Fruit fly (Drosophila melanogaster) whole organism, embryonic: Measurements from ENCODE around the gene CG46304.

Experiments
- Ada2b ChIP-seq: fragments of 200-800 bp; sonication (Bioruptor generic); IDR thresholded peaks from 2 replicates; pipeline ENCODE4 v1.3.6; 2022; ENCODE audit warnings: missing biosample characterization, missing genetic modification characterization
- Aef1 ChIP-seq: fragments of 200-800 bp; sonication (Bioruptor generic); IDR thresholded peaks from 3 replicates; pipeline ENCODE4 v1.3.6; 2022; ENCODE audit warnings: missing biosample characterization, missing genetic modification characterization
- B-H2 ChIP-seq: fragments of 200-800 bp; sonication (Bioruptor generic); optimal IDR thresholded peaks from 2 replicates; lab custom pipeline; 2018; ENCODE audit warnings: missing biosample characterization, mild to moderate bottlenecking, missing genetic modification characterization
- CG10147 ChIP-seq: fragments of 200-800 bp; sonication (Bioruptor generic); optimal IDR thresholded peaks from 2 replicates; lab custom pipeline; 2019; ENCODE audit warnings: missing biosample characterization, mild to moderate bottlenecking, missing genetic modification characterization, moderate library complexity
- CG11398 ChIP-seq: fragments of 200-800 bp; sonication (Bioruptor generic); optimal IDR thresholded peaks from 2 replicates; lab custom pipeline; 2016; ENCODE audit warnings: missing biosample characterization, missing genetic modification characterization
- CG12071 ChIP-seq: fragments of 200-800 bp; sonication (Bioruptor generic); optimal IDR thresholded peaks from 3 replicates; lab custom pipeline; 2018; ENCODE audit warnings: missing biosample characterization, mild to moderate bottlenecking, missing genetic modification characterization
- CG14860 ChIP-seq: fragments of 200-800 bp; sonication (Bioruptor generic); IDR thresholded peaks from 3 replicates; pipeline ENCODE4 v1.3.6; 2022; ENCODE audit warnings: missing biosample characterization, missing genetic modification characterization; ENCODE audit not compliant: partially characterized antibody
- CG17612 ChIP-seq: fragments of 200-800 bp; sonication (Bioruptor generic); IDR thresholded peaks from 2 replicates; pipeline ENCODE4 v1.3.6; 2022; ENCODE audit warnings: missing biosample characterization, missing genetic modification characterization
- CG17829 ChIP-seq: fragments of 200-800 bp; optimal IDR thresholded peaks from 2 replicates; lab custom pipeline; 2019; ENCODE audit warnings: missing biosample characterization, mild to moderate bottlenecking, missing genetic modification characterization, moderate library complexity
- CG18476 ChIP-seq: fragments of 200-800 bp; sonication (Bioruptor generic); optimal IDR thresholded peaks from 2 replicates; lab custom pipeline; 2016; ENCODE audit warnings: missing biosample characterization, mild to moderate bottlenecking, missing genetic modification characterization
- CG2875 ChIP-seq: fragments of 200-800 bp; sonication (Bioruptor generic); optimal IDR thresholded peaks from 2 replicates; lab custom pipeline; 2017; ENCODE audit warnings: missing biosample characterization, mild to moderate bottlenecking, missing genetic modification characterization, missing genetic modification reagents
- CG30403 ChIP-seq: fragments of 200-800 bp; sonication (Bioruptor generic); optimal IDR thresholded peaks from 3 replicates; lab custom pipeline; 2016; ENCODE audit warnings: missing biosample characterization, missing genetic modification characterization
- CG31224 ChIP-seq: fragments of 200-800 bp; sonication (Bioruptor generic); IDR thresholded peaks from 2 replicates; pipeline ENCODE4 v1.3.6; 2022; ENCODE audit warnings: missing biosample characterization, missing genetic modification characterization
- CG32532 ChIP-seq: fragments of 200-800 bp; sonication (Bioruptor generic); IDR thresholded peaks from 2 replicates; pipeline ENCODE4 v1.3.6; 2022; ENCODE audit warnings: missing biosample characterization, missing genetic modification characterization
- CG33557 ChIP-seq: fragments of 200-800 bp; sonication (Bioruptor generic); optimal IDR thresholded peaks from 2 replicates; lab custom pipeline; 2019; ENCODE audit warnings: missing biosample characterization, mild to moderate bottlenecking, missing genetic modification characterization, moderate library complexity
- CG3726 ChIP-seq: fragments of 200-800 bp; sonication (Bioruptor generic); IDR thresholded peaks from 3 replicates; pipeline ENCODE4, ENCODE4 v1.3.6; 2022; ENCODE audit warnings: missing biosample characterization, missing genetic modification characterization
- CG4282 ChIP-seq: fragments of 200-800 bp; sonication (Bioruptor generic); optimal IDR thresholded peaks from 2 replicates; lab custom pipeline; 2016; ENCODE audit warnings: missing biosample characterization, missing genetic modification characterization
- CG4328 ChIP-seq: fragments of 200-800 bp; sonication (Bioruptor generic); optimal IDR thresholded peaks from 3 replicates; lab custom pipeline; 2017; ENCODE audit warnings: missing biosample characterization, missing genetic modification reagents, missing genetic modification characterization
- CG5953 ChIP-seq: fragments of 200-800 bp; sonication (Bioruptor generic); IDR thresholded peaks from 2 replicates; pipeline ENCODE4 v1.3.6; 2022; ENCODE audit warnings: missing biosample characterization, missing genetic modification characterization
- CG6765 ChIP-seq: fragments of 200-800 bp; sonication (Bioruptor generic); optimal IDR thresholded peaks from 3 replicates; lab custom pipeline; 2017; ENCODE audit warnings: missing biosample characterization, mild to moderate bottlenecking, missing genetic modification characterization
- CG7271 ChIP-seq: fragments of 200-800 bp; sonication (Bioruptor generic); optimal IDR thresholded peaks from 2 replicates; lab custom pipeline; 2018; ENCODE audit warnings: missing biosample characterization, mild to moderate bottlenecking, missing genetic modification characterization, moderate library complexity
- Deaf1 ChIP-seq: fragments of 200-800 bp; optimal IDR thresholded peaks from 3 replicates; lab custom pipeline; 2019; ENCODE audit warnings: missing biosample characterization, mild to moderate bottlenecking, missing genetic modification characterization, moderate library complexity
- Ets65A ChIP-seq: fragments of 200-800 bp; sonication (Bioruptor generic); peaks from one replicate; lab custom pipeline; 2016; ENCODE audit warnings: missing biosample characterization, missing genetic modification characterization
- GATAe ChIP-seq: fragments of 200-800 bp; sonication (Bioruptor generic); conservative IDR thresholded peaks from 2 replicates; pipeline ENCODE4 v1.3.6; 2022; ENCODE audit warnings: missing biosample characterization, missing genetic modification characterization
- H2.0 ChIP-seq: fragments of 200-800 bp; sonication (Bioruptor generic); IDR thresholded peaks from 2 replicates; pipeline ENCODE4 v1.3.6; 2022; ENCODE audit warnings: missing biosample characterization, missing genetic modification characterization
- Hmr ChIP-seq: fragments of 200-800 bp; sonication (Bioruptor generic); optimal IDR thresholded peaks from 3 replicates; lab custom pipeline; 2017; ENCODE audit warnings: mild to moderate bottlenecking, missing biosample characterization, missing genetic modification reagents, missing genetic modification characterization
- Hr3 ChIP-seq: fragments of 200-800 bp; sonication (Bioruptor generic); optimal IDR thresholded peaks from 3 replicates; lab custom pipeline; 2016; ENCODE audit warnings: missing biosample characterization, missing genetic modification characterization
- Med ChIP-seq: fragments of 200-800 bp; sonication (Bioruptor generic); peaks from one replicate; lab custom pipeline; 2016; ENCODE audit warnings: missing biosample characterization, missing genetic modification characterization, mild to moderate bottlenecking, inconsistent platforms, moderate library complexity
- Nf-YA ChIP-seq: fragments of 200-800 bp; sonication (Bioruptor generic); IDR thresholded peaks from 2 replicates; pipeline ENCODE4 v1.3.6; 2022; ENCODE audit warnings: missing biosample characterization, missing genetic modification characterization
- Nf-YB ChIP-seq: fragments of 200-800 bp; sonication (Bioruptor generic); optimal IDR thresholded peaks from 3 replicates; lab custom pipeline; 2019; ENCODE audit warnings: missing biosample characterization, mild to moderate bottlenecking, missing genetic modification characterization, moderate library complexity
- NfI ChIP-seq: fragments of 200-800 bp; sonication (Bioruptor generic); optimal IDR thresholded peaks from 3 replicates; lab custom pipeline; 2018; ENCODE audit warnings: missing biosample characterization, mild to moderate bottlenecking, missing genetic modification characterization, moderate library complexity
- Sox100B ChIP-seq: fragments of 200-800 bp; sonication (Bioruptor generic); optimal IDR thresholded peaks from 3 replicates; lab custom pipeline; 2018; ENCODE audit warnings: missing biosample characterization, mild to moderate bottlenecking, missing genetic modification characterization
- Sox102F ChIP-seq: fragments of 200-800 bp; sonication (Bioruptor generic); optimal IDR thresholded peaks from 2 replicates; lab custom pipeline; 2018; ENCODE audit warnings: missing biosample characterization, mild to moderate bottlenecking, missing genetic modification characterization, moderate library complexity
- YL-1 ChIP-seq: fragments of 200-800 bp; sonication (Bioruptor generic); optimal IDR thresholded peaks from 3 replicates; lab custom pipeline; 2017; ENCODE audit warnings: missing biosample characterization, mild to moderate bottlenecking, missing genetic modification characterization
- br ChIP-seq: fragments of >200 bp; optimal IDR thresholded peaks from 2 replicates; lab custom pipeline; 2017
- cg ChIP-seq: fragments of 200-800 bp; sonication (Bioruptor generic); optimal IDR thresholded peaks from 3 replicates; lab custom pipeline; 2019; ENCODE audit warnings: missing biosample characterization, mild to moderate bottlenecking, missing genetic modification characterization, moderate library complexity
- crol ChIP-seq: fragments of 200-800 bp; sonication (Bioruptor generic); IDR thresholded peaks from 2 replicates; pipeline ENCODE4 v1.3.6; 2022; ENCODE audit warnings: missing biosample characterization, missing genetic modification characterization
- da ChIP-seq: fragments of 200-800 bp; sonication (Bioruptor generic); optimal IDR thresholded peaks from 2 replicates; lab custom pipeline; 2016; ENCODE audit warnings: missing biosample characterization, missing genetic modification characterization
- disco-r ChIP-seq: fragments of 200-800 bp; sonication (Bioruptor generic); optimal IDR thresholded peaks from 2 replicates; lab custom pipeline; 2016; ENCODE audit warnings: missing biosample characterization, missing genetic modification characterization
- dmrt99B ChIP-seq: fragments of 200-800 bp; sonication (Bioruptor generic); optimal IDR thresholded peaks from 2 replicates; lab custom pipeline; 2018; ENCODE audit warnings: missing biosample characterization, mild to moderate bottlenecking, missing genetic modification characterization, moderate library complexity
- dpn ChIP-seq, 2 experiments: fragments of 200-800 bp; sonication (Bioruptor generic); optimal IDR thresholded peaks; 3 replicates each; lab custom pipeline; 2016; ENCODE audit warnings: missing biosample characterization in 2 of 2, missing genetic modification characterization in 2 of 2
- gfzf ChIP-seq: fragments of 200-800 bp; sonication (Bioruptor generic); optimal IDR thresholded peaks from 2 replicates; lab custom pipeline; 2016; ENCODE audit warnings: missing biosample characterization, mild to moderate bottlenecking, missing genetic modification characterization, moderate library complexity
- hth ChIP-seq: fragments of >200 bp; optimal IDR thresholded peaks from 2 replicates; lab custom pipeline; 2017; ENCODE audit warnings: inconsistent platforms
- ken ChIP-seq: fragments of 200-800 bp; sonication (Bioruptor generic); IDR thresholded peaks from 3 replicates; pipeline ENCODE4 v1.3.6; 2022; ENCODE audit warnings: missing biosample characterization, missing genetic modification characterization
- kni ChIP-seq: fragments of 200-800 bp; sonication (Bioruptor generic); optimal IDR thresholded peaks from 3 replicates; lab custom pipeline; 2017; ENCODE audit warnings: mild to moderate bottlenecking, missing biosample characterization, missing genetic modification reagents, missing genetic modification characterization
- mld ChIP-seq: fragments of 200-800 bp; sonication (Bioruptor generic); IDR thresholded peaks from 3 replicates; pipeline ENCODE4 v1.3.6; 2022; ENCODE audit warnings: missing biosample characterization, missing genetic modification characterization; ENCODE audit not compliant: partially characterized antibody
- peb ChIP-seq: fragments of 200-800 bp; sonication (Bioruptor generic); IDR thresholded peaks from 2 replicates; pipeline ENCODE4 v1.3.6; 2022; ENCODE audit warnings: missing biosample characterization, missing genetic modification characterization
- pfk ChIP-seq: fragments of 200-800 bp; sonication (Bioruptor generic); optimal IDR thresholded peaks from 2 replicates; lab custom pipeline; 2018; ENCODE audit warnings: missing biosample characterization, mild to moderate bottlenecking, missing genetic modification characterization, moderate library complexity
- sna ChIP-seq: fragments of 200-800 bp; sonication (Bioruptor generic); IDR thresholded peaks from 2 replicates; pipeline ENCODE4 v1.3.6; 2022; ENCODE audit warnings: missing biosample characterization, missing genetic modification characterization; ENCODE audit not compliant: partially characterized antibody
- sr ChIP-seq: fragments of 200-800 bp; sonication (Bioruptor generic); IDR thresholded peaks from 3 replicates; pipeline ENCODE4 v1.3.6; 2022; ENCODE audit warnings: missing biosample characterization, missing genetic modification characterization
- tx ChIP-seq: fragments of 200-800 bp; sonication (Bioruptor generic); optimal IDR thresholded peaks from 2 replicates; lab custom pipeline; 2016; ENCODE audit warnings: missing biosample characterization, missing genetic modification characterization
- wdn ChIP-seq: fragments of 200-800 bp; sonication (Bioruptor generic); IDR thresholded peaks from 2 replicates; pipeline ENCODE4 v1.3.6; 2022; ENCODE audit warnings: missing biosample characterization, missing genetic modification characterization

The CG46304 gene

DNA sequence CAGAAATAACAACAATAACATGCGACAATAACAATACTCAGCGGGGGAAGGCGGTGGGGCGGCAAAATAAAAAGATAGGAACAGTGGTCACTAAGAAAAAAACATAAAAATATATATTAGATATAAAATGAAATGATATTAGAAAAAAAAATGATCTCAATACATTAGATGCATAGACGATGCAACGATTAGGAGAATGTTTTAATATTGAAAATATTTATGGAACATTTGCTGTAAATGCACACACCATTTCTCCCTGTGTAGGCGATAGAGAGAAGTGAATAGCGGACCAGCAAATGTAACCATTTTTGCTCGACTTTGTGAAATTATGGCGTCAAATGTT lies 20.1 kb downstream of the CG46304 start (continued):
- TF ChIP-seq CG3726 (GFP tag; lab: Robert Waterston, UW) = peak; percentile 46; the same call in 1 of the 3 replicates
- peak; percentile 80 for TF ChIP-seq CG6765 (GFP tag; lab: Kevin White, UChicago)
- peak; percentile 67 for TF ChIP-seq CG18476
- TF ChIP-seq B-H2 = peak; percentile 42
- TF ChIP-seq Med (GFP tag; lab: Kevin White, UChicago) = peak; percentile 89
- peak; percentile 24; the same call in 1 of the 2 replicates for TF ChIP-seq CG5953
- peak; percentile 60 for TF ChIP-seq CG12071
- TF ChIP-seq CG4328 (GFP tag; lab: Kevin White, UChicago) = no peak
- TF ChIP-seq YL-1 = no peak
- TF ChIP-seq wdn = peak; percentile 95
- peak; percentile 97 for TF ChIP-seq CG32532 (GFP tag; lab: Robert Waterston, UW)
- TF ChIP-seq Deaf1 (tag; lab: Kevin White, UChicago) = peak; percentile 61
- peak; percentile 78 for TF ChIP-seq CG17612 (GFP tag; lab: Robert Waterston, UW)
- TF ChIP-seq pfk (GFP tag; lab: Kevin White, UChicago) = no peak
- no peak for TF ChIP-seq gfzf (GFP tag; lab: Kevin White, UChicago)
- TF ChIP-seq Hmr (GFP tag; lab: Kevin White, UChicago) = peak; percentile 77
- TF ChIP-seq kni (GFP tag; lab: Kevin White, UChicago) = no peak
- TF ChIP-seq CG2875 (GFP tag; lab: Kevin White, UChicago) = peak; percentile 3
- TF ChIP-seq Sox102F (GFP tag; lab: Kevin White, UChicago) = peak; percentile 68
- peak; percentile 0 for TF ChIP-seq disco-r
- no peak for TF ChIP-seq br
- TF ChIP-seq sna (GFP tag; lab: Robert Waterston, UW) = no peak
- TF ChIP-seq cg (GFP tag; lab: Kevin White, UChicago) = no peak
- TF ChIP-seq CG30403 (GFP tag; lab: Kevin White, UChicago) = peak; percentile 57
- TF ChIP-seq CG33557 (GFP tag; lab: Kevin White, UChicago) = no peak
- TF ChIP-seq Aef1 (GFP tag; lab: Robert Waterston, UW) = peak; percentile 86
- no peak for TF ChIP-seq da
- no peak for TF ChIP-seq hth (lab: Kevin White, UChicago)
- peak; percentile 47 for TF ChIP-seq Hr3 (GFP tag; lab: Kevin White, UChicago)
- peak; percentile 46 for TF ChIP-seq CG7271 (tag; lab: Kevin White, UChicago)
- peak; percentile 16 for TF ChIP-seq Sox100B
- TF ChIP-seq sr (GFP tag; lab: Robert Waterston, UW) = no peak
- TF ChIP-seq GATAe (GFP tag; lab: Robert Waterston, UW) = peak; percentile 89
- TF ChIP-seq tx (GFP tag; lab: Kevin White, UChicago) = peak; percentile 28
- TF ChIP-seq CG11398 = no peak
- TF ChIP-seq CG14860 (GFP tag; lab: Robert Waterston, UW) = no peak
- peak; percentile 62; the same call in 1 of the 2 replicates for TF ChIP-seq Nf-YA (GFP tag; lab: Robert Waterston, UW)
- TF ChIP-seq crol (GFP tag; lab: Robert Waterston, UW) = peak; percentile 81
- TF ChIP-seq CG4282 (GFP tag; lab: Kevin White, UChicago) = no peak
- peak; percentile 45 to 63 for TF ChIP-seq dpn (GFP tag; optimal IDR thresholded peaks at IDR 0.05; lab: Kevin White, UChicago)
- peak; percentile 65; the same call in 2 of the 3 replicates for TF ChIP-seq ken
- no peak for TF ChIP-seq mld (GFP tag; lab: Robert Waterston, UW)
- peak; percentile 56; the same call in 1 of the 2 replicates for TF ChIP-seq peb
- TF ChIP-seq NfI (GFP tag; lab: Kevin White, UChicago) = peak; percentile 73
- peak; percentile 8 for TF ChIP-seq Nf-YB (GFP tag; lab: Kevin White, UChicago)
- TF ChIP-seq Ets65A = peak; percentile 89
- peak; percentile 75 for TF ChIP-seq CG10147 (GFP tag; lab: Kevin White, UChicago)
- peak; percentile 76 for TF ChIP-seq dmrt99B
- TF ChIP-seq CG31224 = peak; percentile 92
- peak; percentile 88 for TF ChIP-seq H2.0 (GFP tag; lab: Robert Waterston, UW)
- TF ChIP-seq Ada2b = peak; percentile 91
- peak; percentile 75 for TF ChIP-seq CG17829 (tag; lab: Kevin White, UChicago)
